Fruit fly (Drosophila melanogaster) S2 (cell line): ENCODE measurements around the gene NimB1.

Experiments used
- CG8478 ChIP-seq: fragments of >200 bp; optimal IDR thresholded peaks from 2 replicates; lab custom pipeline; 2018
- CTCF ChIP-seq, 2 experiments: fragments of >200 bp; optimal IDR thresholded peaks; 2 replicates each; lab custom pipeline; 2018

DNA sequence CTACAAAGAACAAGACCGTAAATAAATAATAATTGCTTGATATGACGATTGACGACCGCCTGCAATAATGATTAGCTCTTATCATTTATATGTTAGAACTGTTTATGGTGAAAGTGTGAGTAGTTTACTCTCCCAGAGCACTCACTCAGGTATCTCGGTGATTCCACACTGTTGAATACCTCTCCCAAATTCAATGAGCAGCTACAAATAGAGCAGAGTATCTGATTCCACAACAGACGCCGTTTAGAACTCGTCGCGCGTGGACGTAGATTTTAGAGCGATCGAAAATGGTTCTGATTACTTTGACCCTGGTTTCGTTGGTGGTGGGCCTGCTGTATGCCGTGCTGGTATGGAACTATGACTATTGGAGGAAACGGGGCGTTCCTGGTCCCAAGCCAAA, 13.8 kb downstream of the NimB1 start, which contains the start of gene Cyp28a5:
- TF ChIP-seq CTCF (optimal IDR thresholded peaks at IDR 0.05; lab: Kevin White, UChicago), result no peak
- TF ChIP-seq CG8478 (lab: Kevin White, UChicago), result no peak
